Worm (Caenorhabditis elegans) whole organism, L3 larva: Measurements from ENCODE around the gene C07D10.6.

Source experiments
- R02D3.7 ChIP-seq: fragments of 150-350 bp; optimal IDR thresholded peaks from 2 replicates; lab custom pipeline; 2014; ENCODE audit warnings: missing biosample characterization, missing genetic modification characterization
- ZK546.5 ChIP-seq: sonication (generic microtip); optimal IDR thresholded peaks from 2 replicates; lab custom pipeline; 2017; ENCODE audit warnings: missing biosample characterization, missing genetic modification characterization
- aly-2 ChIP-seq: fragments of 150-350 bp; optimal IDR thresholded peaks from 2 replicates; lab custom pipeline; 2014; ENCODE audit warnings: missing biosample characterization, missing genetic modification characterization
- ama-1 ChIP-seq: fragments of 150-350 bp; optimal IDR thresholded peaks from 2 replicates; lab custom pipeline; 2018
- ceh-16 ChIP-seq: sonication (generic microtip); optimal IDR thresholded peaks from 2 replicates; lab custom pipeline; 2017; ENCODE audit warnings: missing biosample characterization, missing genetic modification characterization
- ceh-28 ChIP-seq: fragments of 150-350 bp; optimal IDR thresholded peaks from 2 replicates; lab custom pipeline; 2014; ENCODE audit warnings: missing biosample characterization, missing genetic modification reagents, missing genetic modification characterization
- ceh-82 ChIP-seq: fragments of 150-350 bp; optimal IDR thresholded peaks from 2 replicates; lab custom pipeline; 2014; ENCODE audit warnings: missing biosample characterization, missing genetic modification characterization
- ceh-9 ChIP-seq: sonication (generic microtip); optimal IDR thresholded peaks from 2 replicates; lab custom pipeline; 2018; ENCODE audit warnings: missing biosample characterization, missing genetic modification characterization
- daf-12 ChIP-seq: fragments of 150-350 bp; optimal IDR thresholded peaks from 2 replicates; lab custom pipeline; 2014; ENCODE audit warnings: missing biosample characterization, missing genetic modification reagents, missing genetic modification characterization
- egl-27 ChIP-seq: sonication (generic microtip); optimal IDR thresholded peaks from 4 replicates; lab custom pipeline; 2017; ENCODE audit warnings: missing biosample characterization, missing genetic modification reagents, missing genetic modification characterization
- egl-5 ChIP-seq: fragments of 150-350 bp; optimal IDR thresholded peaks from 2 replicates; lab custom pipeline; 2017; ENCODE audit warnings: missing biosample characterization, missing genetic modification reagents, missing genetic modification characterization, inconsistent platforms
- elt-1 ChIP-seq: fragments of 150-350 bp; optimal IDR thresholded peaks from 2 replicates; lab custom pipeline; 2014; ENCODE audit warnings: missing biosample characterization, missing genetic modification characterization
- elt-2 ChIP-seq: sonication (generic microtip); optimal IDR thresholded peaks from 2 replicates; lab custom pipeline; 2016; ENCODE audit warnings: missing genetic modification reagents, mild to moderate bottlenecking, missing genetic modification characterization, missing compliant biosample characterization
- elt-3 ChIP-seq, 3 experiments: fragments of 150-350 bp in 1 of 3; sonication (generic microtip) in 2 of 3; optimal IDR thresholded peaks; 2 replicates in 2 of 3; 4 replicates in 1 of 3; lab custom pipeline; 2014 to 2017; ENCODE audit warnings: missing biosample characterization in 3 of 3, missing genetic modification characterization in 3 of 3
- eor-1 ChIP-seq, 2 experiments: fragments of 150-350 bp; optimal IDR thresholded peaks; 2 replicates each; lab custom pipeline; 2014 to 2018; ENCODE audit warnings: missing biosample characterization in 2 of 2, missing genetic modification characterization in 2 of 2
- fkh-10 ChIP-seq: sonication (generic microtip); optimal IDR thresholded peaks from 2 replicates; lab custom pipeline; 2017; ENCODE audit warnings: missing biosample characterization, missing genetic modification reagents, missing genetic modification characterization
- fos-1 ChIP-seq: fragments of 150-350 bp; optimal IDR thresholded peaks from 2 replicates; lab custom pipeline; 2014; ENCODE audit warnings: missing biosample characterization, missing genetic modification characterization
- jun-1 ChIP-seq: fragments of 150-350 bp; optimal IDR thresholded peaks from 2 replicates; lab custom pipeline; 2014; ENCODE audit warnings: missing biosample characterization, missing genetic modification reagents, missing genetic modification characterization
- lin-15B ChIP-seq: fragments of 150-350 bp; optimal IDR thresholded peaks from 2 replicates; lab custom pipeline; 2014; ENCODE audit warnings: missing biosample characterization, missing genetic modification characterization
- lin-39 ChIP-seq: fragments of 150-350 bp; optimal IDR thresholded peaks from 2 replicates; lab custom pipeline; 2018; ENCODE audit warnings: missing biosample characterization, missing genetic modification reagents, missing genetic modification characterization
- mdl-1 ChIP-seq: fragments of 150-350 bp; optimal IDR thresholded peaks from 2 replicates; lab custom pipeline; 2014; ENCODE audit warnings: missing biosample characterization, missing genetic modification characterization
- mml-1 ChIP-seq: fragments of 150-350 bp; sonication (generic microtip); optimal IDR thresholded peaks from 3 replicates; lab custom pipeline; 2014; ENCODE audit warnings: missing biosample characterization, missing genetic modification characterization
- nfya-1 ChIP-seq: sonication (generic microtip); optimal IDR thresholded peaks from 2 replicates; lab custom pipeline; 2017; ENCODE audit warnings: missing genetic modification characterization, mild to moderate bottlenecking, missing compliant biosample characterization, antibody characterized with exemption, moderate library complexity; ENCODE audit not compliant: insufficient read depth
- nhr-11 ChIP-seq: fragments of 150-350 bp; optimal IDR thresholded peaks from 2 replicates; lab custom pipeline; 2014; ENCODE audit warnings: missing biosample characterization, missing genetic modification characterization
- nhr-12 ChIP-seq: fragments of 150-350 bp; optimal IDR thresholded peaks from 2 replicates; lab custom pipeline; 2014; ENCODE audit warnings: missing biosample characterization, missing genetic modification characterization
- nhr-23 ChIP-seq: fragments of 150-350 bp; optimal IDR thresholded peaks from 2 replicates; lab custom pipeline; 2014; ENCODE audit warnings: missing biosample characterization, missing genetic modification reagents, missing genetic modification characterization
- nhr-237 ChIP-seq: fragments of 150-350 bp; optimal IDR thresholded peaks from 2 replicates; lab custom pipeline; 2014; ENCODE audit warnings: missing biosample characterization, missing genetic modification characterization
- nhr-25 ChIP-seq: sonication (generic microtip); optimal IDR thresholded peaks from 2 replicates; lab custom pipeline; 2017; ENCODE audit warnings: missing biosample characterization, missing genetic modification characterization
- nhr-28 ChIP-seq: fragments of 150-350 bp; optimal IDR thresholded peaks from 2 replicates; lab custom pipeline; 2014; ENCODE audit warnings: missing biosample characterization, missing genetic modification characterization
- nhr-67 ChIP-seq: fragments of 150-350 bp; optimal IDR thresholded peaks from 2 replicates; lab custom pipeline; 2014; ENCODE audit warnings: missing biosample characterization, missing genetic modification characterization
- nhr-76 ChIP-seq: fragments of 150-350 bp; sonication (generic microtip); optimal IDR thresholded peaks from 5 replicates; lab custom pipeline; 2014; ENCODE audit warnings: missing biosample characterization, missing genetic modification characterization
- nhr-77 ChIP-seq: fragments of 150-350 bp; optimal IDR thresholded peaks from 2 replicates; lab custom pipeline; 2014; ENCODE audit warnings: missing biosample characterization, missing genetic modification characterization
- pha-4 ChIP-seq: fragments of 150-350 bp; optimal IDR thresholded peaks from 2 replicates; lab custom pipeline; 2014; ENCODE audit warnings: missing biosample characterization, missing genetic modification reagents, missing genetic modification characterization
- pqm-1 ChIP-seq: fragments of 150-350 bp; optimal IDR thresholded peaks from 2 replicates; lab custom pipeline; 2017; ENCODE audit warnings: missing biosample characterization, missing genetic modification characterization, inconsistent platforms
- sea-2 ChIP-seq: fragments of 150-350 bp; sonication (generic microtip); optimal IDR thresholded peaks from 4 replicates; lab custom pipeline; 2014; ENCODE audit warnings: missing biosample characterization, missing genetic modification reagents, missing genetic modification characterization
- skn-1 ChIP-seq: fragments of 150-350 bp; optimal IDR thresholded peaks from 2 replicates; lab custom pipeline; 2014; ENCODE audit warnings: missing biosample characterization, missing genetic modification characterization
- snpc-4 ChIP-seq: fragments of 150-350 bp; optimal IDR thresholded peaks from 2 replicates; lab custom pipeline; 2014; ENCODE audit warnings: missing biosample characterization, missing genetic modification characterization
- tbx-2 ChIP-seq: sonication (generic microtip); optimal IDR thresholded peaks from 2 replicates; lab custom pipeline; 2016; ENCODE audit warnings: mild to moderate bottlenecking, missing genetic modification characterization, missing compliant biosample characterization
- unc-39 ChIP-seq: sonication (generic microtip); optimal IDR thresholded peaks from 4 replicates; lab custom pipeline; 2017; ENCODE audit warnings: missing biosample characterization, missing genetic modification characterization
- ztf-11 ChIP-seq: fragments of 150-350 bp; optimal IDR thresholded peaks from 2 replicates; lab custom pipeline; 2014; ENCODE audit warnings: missing biosample characterization, missing genetic modification characterization

Gene C07D10.6

ce11 chrII:7345858-7346257 lies 33.3 kb upstream of the C07D10.6 start:
- TF ChIP-seq ama-1 (lab: Kevin White, UChicago): peak; percentile 84
- no peak for TF ChIP-seq nhr-25

ce11 chrII:7348063-7348462 lies 31.1 kb upstream of the C07D10.6 start:
- TF ChIP-seq R02D3.7 (tag; lab: Kevin White, UChicago) (no peak), nhr-76 (tag; lab: Kevin White, UChicago) (no peak), sea-2 (GFP tag; lab: Kevin White, UChicago) (no peak), lin-39 (no peak), elt-2 (no peak), nhr-25 (no peak), nhr-11 (tag; lab: Kevin White, UChicago) (no peak), elt-1 (tag; lab: Kevin White, UChicago) (no peak), nhr-12 (tag; lab: Kevin White, UChicago) (no peak), nhr-28 (tag; lab: Kevin White, UChicago) (no peak), elt-3 (tag; optimal IDR thresholded peaks at IDR 0.05; lab: Kevin White, UChicago) (no peak), ama-1 (lab: Kevin White, UChicago) (no peak), ztf-11 (no peak), nfya-1 (no peak), ZK546.5 (tag; lab: Kevin White, UChicago) (no peak), skn-1 (no peak), jun-1 (no peak), snpc-4 (tag; lab: Kevin White, UChicago) (no peak)
- TF ChIP-seq, all 47 proteins: peak for 0

ce11 chrII:7352507-7352906 lies 26.6 kb upstream of the C07D10.6 start, which contains the start of gene hsp-4:
hsp-4 (minus strand) TSS chrII:7352645.
- TF ChIP-seq egl-5 (tag; lab: Kevin White, UChicago) (no peak), jun-1 (no peak), mml-1 (tag; lab: Kevin White, UChicago) (no peak), mdl-1 (tag; lab: Kevin White, UChicago) (no peak), lin-39 (no peak), pha-4 (tag; lab: Kevin White, UChicago) (no peak), tbx-2 (no peak), unc-39 (no peak), ceh-9 (tag; lab: Kevin White, UChicago) (no peak), nhr-28 (tag; lab: Kevin White, UChicago) (no peak), ZK546.5 (tag; lab: Kevin White, UChicago) (no peak), snpc-4 (tag; lab: Kevin White, UChicago) (no peak), nhr-67 (tag; lab: Kevin White, UChicago) (no peak), fos-1 (tag; lab: Kevin White, UChicago) (no peak), ceh-16 (tag; lab: Kevin White, UChicago) (no peak), lin-15B (tag; lab: Kevin White, UChicago) (no peak), nhr-237 (tag; lab: Kevin White, UChicago) (no peak), nhr-25 (peak; percentile 67), daf-12 (tag; lab: Kevin White, UChicago) (no peak), nhr-11 (tag; lab: Kevin White, UChicago) (no peak), ceh-28 (tag; lab: Kevin White, UChicago) (peak; percentile 2), ama-1 (lab: Kevin White, UChicago) (no peak), ztf-11 (no peak), pqm-1 (tag; lab: Kevin White, UChicago) (no peak), fkh-10 (GFP tag; lab: Kevin White, UChicago) (no peak), elt-2 (peak; percentile 43), egl-27 (tag; lab: Kevin White, UChicago) (no peak), ceh-82 (tag; lab: Kevin White, UChicago) (no peak), elt-1 (tag; lab: Kevin White, UChicago) (no peak), nfya-1 (peak; percentile 46), sea-2 (GFP tag; lab: Kevin White, UChicago) (no peak), nhr-12 (tag; lab: Kevin White, UChicago) (no peak), nhr-23 (tag; lab: Kevin White, UChicago) (peak; percentile 63), eor-1 (tag; optimal IDR thresholded peaks at IDR 0.05; lab: Kevin White, UChicago) (no peak)

ce11 chrII:7353027-7353426 lies 26.1 kb upstream of the C07D10.6 start:
- no peak for TF ChIP-seq aly-2 (tag; lab: Kevin White, UChicago)
- TF ChIP-seq nhr-77 (tag; lab: Kevin White, UChicago): no peak
- no peak for TF ChIP-seq nhr-76 (tag; lab: Kevin White, UChicago)
- no peak for TF ChIP-seq nhr-67 (tag; lab: Kevin White, UChicago)
- no peak for TF ChIP-seq nhr-28 (tag; lab: Kevin White, UChicago)
- no peak for TF ChIP-seq lin-39
- TF ChIP-seq ceh-16 (tag; lab: Kevin White, UChicago): no peak
- TF ChIP-seq ceh-28 (tag; lab: Kevin White, UChicago): no peak
- no peak for TF ChIP-seq ceh-9 (tag; lab: Kevin White, UChicago)
- no peak for TF ChIP-seq mdl-1 (tag; lab: Kevin White, UChicago)
- no peak for TF ChIP-seq fkh-10 (GFP tag; lab: Kevin White, UChicago)
- no peak for TF ChIP-seq unc-39
